Worm (Caenorhabditis elegans) whole organism, L4 larva: ENCODE data around the gene F09B9.4.

Experiments
- F10B5.3 ChIP-seq: sonication (generic microtip); optimal IDR thresholded peaks from 2 replicates; lab custom pipeline; 2016; ENCODE audit warnings: mild to moderate bottlenecking, missing genetic modification characterization, missing compliant biosample characterization
- R02D3.7 ChIP-seq: fragments of 150-350 bp; sonication (generic microtip); optimal IDR thresholded peaks from 3 replicates; lab custom pipeline; 2014; ENCODE audit warnings: missing biosample characterization, missing genetic modification characterization
- T20F7.1 ChIP-seq: fragments of 200-800 bp; sonication (Bioruptor generic); optimal IDR thresholded peaks from 2 replicates; lab custom pipeline; 2018; ENCODE audit warnings: mild to moderate bottlenecking, missing genetic modification characterization, missing compliant biosample characterization
- T26A8.4 ChIP-seq: fragments of 200-800 bp; sonication (Bioruptor generic); IDR thresholded peaks from 2 replicates; pipeline ENCODE4 v1.3.6; 2022; ENCODE audit warnings: missing genetic modification characterization, missing compliant biosample characterization
- Y75B8A.6 ChIP-seq: fragments of 200-800 bp; sonication (Bioruptor generic); IDR thresholded peaks from 2 replicates; pipeline ENCODE4 v1.3.6; 2022; ENCODE audit warnings: missing genetic modification reagents, missing genetic modification characterization, missing compliant biosample characterization
- aha-1 ChIP-seq: fragments of 150-350 bp; peaks from one replicate; lab custom pipeline; 2014; ENCODE audit warnings: missing biosample characterization, missing genetic modification characterization
- aly-2 ChIP-seq: sonication (generic microtip); optimal IDR thresholded peaks from 2 replicates; lab custom pipeline; 2018; ENCODE audit warnings: missing biosample characterization, missing genetic modification characterization
- ama-1 ChIP-seq: fragments of 150-350 bp; optimal IDR thresholded peaks from 2 replicates; lab custom pipeline; 2014; ENCODE audit warnings: inconsistent platforms, mixed read lengths
- arid-1 ChIP-seq: fragments of 200-800 bp; sonication (Bioruptor generic); conservative IDR thresholded peaks from 2 replicates; pipeline ENCODE4 v1.3.6; 2022; ENCODE audit warnings: missing genetic modification reagents, missing genetic modification characterization, missing compliant biosample characterization
- ceh-32 ChIP-seq: sonication (generic microtip); optimal IDR thresholded peaks from 2 replicates; lab custom pipeline; 2016; ENCODE audit warnings: mild to moderate bottlenecking, missing genetic modification characterization, missing compliant biosample characterization; ENCODE audit not compliant: poor library complexity
- ceh-62 ChIP-seq: sonication (generic microtip); optimal IDR thresholded peaks from 2 replicates; lab custom pipeline; 2017; ENCODE audit warnings: missing biosample characterization, missing genetic modification characterization
- ctbp-1 ChIP-seq: fragments of 200-800 bp; sonication (Bioruptor generic); IDR thresholded peaks from 2 replicates; pipeline ENCODE4 v1.3.6; 2022; ENCODE audit warnings: missing genetic modification reagents, missing genetic modification characterization, missing compliant biosample characterization
- daf-16 ChIP-seq, 3 experiments: sonication (generic microtip); optimal IDR thresholded peaks; 2 replicates each; lab custom pipeline; 2016 to 2017; ENCODE audit warnings: missing genetic modification characterization in 3 of 3, missing genetic modification reagents in 3 of 3, mild to moderate bottlenecking in 2 of 3, missing compliant biosample characterization in 2 of 3, missing biosample characterization in 1 of 3, moderate library complexity in 1 of 3
- dmd-6 ChIP-seq: fragments of 200-800 bp; sonication (Bioruptor generic); IDR thresholded peaks from 2 replicates; pipeline ENCODE4 v1.3.6; 2022; ENCODE audit warnings: missing genetic modification reagents, missing genetic modification characterization, missing compliant biosample characterization
- dpl-1 ChIP-seq: fragments of 150-350 bp; optimal IDR thresholded peaks from 2 replicates; lab custom pipeline; 2014; ENCODE audit warnings: missing biosample characterization, missing genetic modification reagents, missing genetic modification characterization
- duxl-1 ChIP-seq: sonication (generic microtip); optimal IDR thresholded peaks from 2 replicates; lab custom pipeline; 2016; ENCODE audit warnings: mild to moderate bottlenecking, missing genetic modification characterization, moderate library complexity, missing compliant biosample characterization; ENCODE audit not compliant: poor library complexity
- dve-1 ChIP-seq: sonication (generic microtip); optimal IDR thresholded peaks from 2 replicates; lab custom pipeline; 2017; ENCODE audit warnings: antibody characterized with exemption, mild to moderate bottlenecking, missing genetic modification characterization, missing compliant biosample characterization; ENCODE audit not compliant: insufficient read depth
- egl-27 ChIP-seq: sonication (generic microtip); optimal IDR thresholded peaks from 3 replicates; lab custom pipeline; 2017; ENCODE audit warnings: missing biosample characterization, missing genetic modification reagents, missing genetic modification characterization
- hif-1 ChIP-seq, 2 experiments: sonication (generic microtip); optimal IDR thresholded peaks; 2 replicates each; lab custom pipeline; 2016 to 2017; ENCODE audit warnings: missing compliant biosample characterization in 2 of 2, missing genetic modification characterization in 2 of 2, missing genetic modification reagents in 2 of 2, missing genotype in 2 of 2, mild to moderate bottlenecking in 1 of 2
- hlh-11 ChIP-seq: fragments of 200-800 bp; sonication (Bioruptor generic); optimal IDR thresholded peaks from 2 replicates; lab custom pipeline; 2018; ENCODE audit warnings: mild to moderate bottlenecking, missing genetic modification characterization, missing compliant biosample characterization
- hlh-30 ChIP-seq: sonication (generic microtip); optimal IDR thresholded peaks from 2 replicates; lab custom pipeline; 2017; ENCODE audit warnings: antibody characterized with exemption, mild to moderate bottlenecking, missing genetic modification characterization, missing compliant biosample characterization; ENCODE audit not compliant: insufficient read depth
- hmg-1.1 ChIP-seq: fragments of 200-800 bp; sonication (Bioruptor generic); IDR thresholded peaks from 2 replicates; pipeline ENCODE4 v1.3.6; 2022; ENCODE audit warnings: missing genetic modification reagents, missing genetic modification characterization, missing compliant biosample characterization
- lim-7 ChIP-seq: fragments of 200-800 bp; sonication (Bioruptor generic); IDR thresholded peaks from 2 replicates; pipeline ENCODE4 v1.3.6; 2022; ENCODE audit warnings: missing genetic modification characterization, missing compliant biosample characterization
- lin-1 ChIP-seq: fragments of 200-800 bp; sonication (Bioruptor generic); IDR thresholded peaks from 2 replicates; pipeline ENCODE4 v1.3.6; 2022; ENCODE audit warnings: missing genetic modification reagents, missing genetic modification characterization, missing compliant biosample characterization
- lsy-2 ChIP-seq, 2 experiments: fragments of 150-350 bp in 1 of 2; sonication (generic microtip) in 1 of 2; optimal IDR thresholded peaks; 2 replicates each; lab custom pipeline; 2014 to 2017; ENCODE audit warnings: missing biosample characterization in 2 of 2, missing genetic modification characterization in 2 of 2
- madf-5 ChIP-seq, 2 experiments: fragments of 200-800 bp; sonication (Bioruptor generic); IDR thresholded peaks; 2 replicates each; pipeline ENCODE4 v1.3.6; 2022; ENCODE audit warnings: missing compliant biosample characterization in 2 of 2, missing genetic modification characterization in 2 of 2
- mdl-1 ChIP-seq, 2 experiments: fragments of 150-350 bp in 1 of 2; sonication (generic microtip) in 1 of 2; optimal IDR thresholded peaks; 2 replicates each; lab custom pipeline; 2014 to 2017; ENCODE audit warnings: missing biosample characterization in 2 of 2, missing genetic modification characterization in 2 of 2
- mep-1 ChIP-seq: fragments of 150-350 bp; sonication (generic microtip); optimal IDR thresholded peaks from 3 replicates; lab custom pipeline; 2014; ENCODE audit warnings: missing biosample characterization, missing genetic modification characterization
- mes-2 ChIP-seq: sonication (generic microtip); optimal IDR thresholded peaks from 2 replicates; lab custom pipeline; 2016; ENCODE audit warnings: missing genotype, mild to moderate bottlenecking, missing genetic modification characterization, missing compliant biosample characterization; ENCODE audit not compliant: poor library complexity, severe bottlenecking
- mxl-3 ChIP-seq: fragments of 200-800 bp; sonication (Bioruptor generic); optimal IDR thresholded peaks from 2 replicates; lab custom pipeline; 2018; ENCODE audit warnings: mild to moderate bottlenecking, missing genetic modification characterization, missing compliant biosample characterization
- nhr-10 ChIP-seq: fragments of 150-350 bp; optimal IDR thresholded peaks from 2 replicates; lab custom pipeline; 2014; ENCODE audit warnings: missing biosample characterization, missing genetic modification characterization
- nhr-102 ChIP-seq: sonication (generic microtip); optimal IDR thresholded peaks from 2 replicates; lab custom pipeline; 2016; ENCODE audit warnings: mild to moderate bottlenecking, missing genetic modification characterization, moderate library complexity, missing compliant biosample characterization
- nhr-11 ChIP-seq: fragments of 150-350 bp; optimal IDR thresholded peaks from 2 replicates; lab custom pipeline; 2014; ENCODE audit warnings: missing biosample characterization, missing genetic modification characterization
- nhr-25 ChIP-seq: sonication (generic microtip); optimal IDR thresholded peaks from 2 replicates; lab custom pipeline; 2017; ENCODE audit warnings: missing genetic modification characterization, mild to moderate bottlenecking, missing compliant biosample characterization, antibody characterized with exemption, moderate library complexity, borderline replicate concordance; ENCODE audit not compliant: insufficient read depth
- nhr-28 ChIP-seq: fragments of 150-350 bp; optimal IDR thresholded peaks from 2 replicates; lab custom pipeline; 2014; ENCODE audit warnings: missing biosample characterization, missing genetic modification characterization
- nhr-42 ChIP-seq: fragments of 200-800 bp; sonication (Bioruptor generic); IDR thresholded peaks from 2 replicates; pipeline ENCODE4 v1.3.6; 2022; ENCODE audit warnings: missing genetic modification characterization, missing compliant biosample characterization
- nhr-6 ChIP-seq: fragments of 150-350 bp; optimal IDR thresholded peaks from 2 replicates; lab custom pipeline; 2014; ENCODE audit warnings: missing biosample characterization, missing genetic modification characterization
- nhr-76 ChIP-seq: fragments of 150-350 bp; optimal IDR thresholded peaks from 2 replicates; lab custom pipeline; 2014; ENCODE audit warnings: missing biosample characterization, missing genetic modification characterization
- nhr-77 ChIP-seq: fragments of 150-350 bp; optimal IDR thresholded peaks from 2 replicates; lab custom pipeline; 2014; ENCODE audit warnings: missing biosample characterization, missing genetic modification characterization
- pha-4 ChIP-seq, 2 experiments: fragments of 150-350 bp in 1 of 2; fragments of 200-800 bp in 1 of 2; sonication (Bioruptor generic) in 1 of 2; IDR thresholded peaks in 1 of 2; optimal IDR thresholded peaks in 1 of 2; 2 replicates each; pipeline versions ENCODE4 v1.3.6 to Lab custom; 2014 to 2022; ENCODE audit warnings: missing genetic modification characterization in 2 of 2, missing genetic modification reagents in 2 of 2, missing biosample characterization in 1 of 2, missing compliant biosample characterization in 1 of 2
- rbr-2 ChIP-seq: sonication (generic microtip); optimal IDR thresholded peaks from 2 replicates; lab custom pipeline; 2016; ENCODE audit warnings: missing genotype, missing genetic modification characterization, missing compliant biosample characterization
- set-16 ChIP-seq: fragments of 200-800 bp; sonication (Bioruptor generic); IDR thresholded peaks from 2 replicates; pipeline ENCODE4 v1.3.6; 2022; ENCODE audit warnings: missing genetic modification reagents, missing genetic modification characterization, missing compliant biosample characterization
- unc-130 ChIP-seq: sonication (generic microtip); optimal IDR thresholded peaks from 2 replicates; lab custom pipeline; 2016; ENCODE audit warnings: missing genetic modification reagents, missing genetic modification characterization, missing compliant biosample characterization
- unc-62 ChIP-seq, 3 experiments: fragments of 150-350 bp in 1 of 3; sonication (generic microtip); optimal IDR thresholded peaks in 2 of 3; peaks in 1 of 3; 1 replicate in 1 of 3; 2 replicates in 2 of 3; lab custom pipeline; 2014 to 2017; ENCODE audit warnings: missing biosample characterization in 3 of 3, missing genetic modification characterization in 3 of 3, missing genetic modification reagents in 3 of 3, missing genotype in 1 of 3
- zip-2 ChIP-seq: fragments of 150-350 bp; optimal IDR thresholded peaks from 2 replicates; lab custom pipeline; 2014; ENCODE audit warnings: missing biosample characterization, missing genetic modification characterization
- ztf-7 ChIP-seq: fragments of 150-350 bp; optimal IDR thresholded peaks from 2 replicates; lab custom pipeline; 2014; ENCODE audit warnings: missing biosample characterization, missing genetic modification characterization

Gene F09B9.4

ce11 chrX:10197204-10197756 is 36.9 kb downstream of the F09B9.4 start, which contains the start of gene nucb-1:
Gene nucb-1 (plus strand): TSS chrX:10197706.
- TF ChIP-seq unc-130 (no peak), dmd-6 (peak; percentile 33; the same call in 1 of the 2 replicates), hlh-30 (tag; lab: Kevin White, UChicago) (peak; percentile 78), mxl-3 (GFP tag; lab: Kevin White, UChicago) (peak; percentile 60), ctbp-1 (GFP tag; lab: Robert Waterston, UW) (no peak), unc-62 (GFP tag; optimal IDR thresholded peaks at IDR 0.05 in 1 of 2; lab: Kevin White, UChicago) (peak in 1 of 2 experiments; percentile 88), unc-62 (tag; optimal IDR thresholded peaks at IDR 0.05; lab: Kevin White, UChicago) (no peak), nhr-77 (peak; percentile 69), dpl-1 (GFP tag; lab: Kevin White, UChicago) (peak; percentile 41), F10B5.3 (no peak), nhr-102 (tag; lab: Kevin White, UChicago) (no peak), T26A8.4 (peak; percentile 39; the same call in 1 of the 2 replicates), R02D3.7 (peak; percentile 59), nhr-11 (tag; lab: Kevin White, UChicago) (peak; percentile 72), nhr-6 (tag; lab: Kevin White, UChicago) (peak; percentile 82), Y75B8A.6 (GFP tag; lab: Robert Waterston, UW) (no peak), duxl-1 (tag; lab: Kevin White, UChicago) (peak; percentile 28), lsy-2 (tag; optimal IDR thresholded peaks at IDR 0.05; lab: Kevin White, UChicago) (peak; percentile 15 to 90), mes-2 (tag; lab: Kevin White, UChicago) (peak; percentile 81), lim-7 (GFP tag; lab: Robert Waterston, UW) (no peak), daf-16 (GFP tag; optimal IDR thresholded peaks at IDR 0.05; lab: Kevin White, UChicago) (no peak), daf-16 (tag; optimal IDR thresholded peaks at IDR 0.05; lab: Kevin White, UChicago) (peak; percentile 50), zip-2 (tag; lab: Kevin White, UChicago) (no peak), nhr-10 (tag; lab: Kevin White, UChicago) (no peak), hlh-11 (tag; lab: Kevin White, UChicago) (peak; percentile 72), aly-2 (tag; lab: Kevin White, UChicago) (no peak), ceh-32 (tag; lab: Kevin White, UChicago) (no peak), ama-1 (no peak), set-16 (GFP tag; lab: Robert Waterston, UW) (no peak), rbr-2 (peak; percentile 65), hif-1 (tag; optimal IDR thresholded peaks at IDR 0.05; lab: Kevin White, UChicago) (peak in 1 of 2 experiments; percentile 37), mep-1 (tag; lab: Kevin White, UChicago) (peak; percentile 90), madf-5 (GFP tag; IDR thresholded peaks at IDR 0.05; lab: Robert Waterston, UW) (no peak), pha-4 (GFP tag; IDR thresholded peaks at IDR 0.05; lab: Robert Waterston, UW) (no peak), pha-4 (tag; optimal IDR thresholded peaks at IDR 0.05; lab: Kevin White, UChicago) (peak; percentile 66), mdl-1 (tag; optimal IDR thresholded peaks at IDR 0.05; lab: Kevin White, UChicago) (peak in 1 of 2 experiments; percentile 28), T20F7.1 (GFP tag; lab: Kevin White, UChicago) (peak; percentile 98), aha-1 (peak; percentile 59), nhr-28 (peak; percentile 78), dve-1 (tag; lab: Kevin White, UChicago) (peak; percentile 79), egl-27 (tag; lab: Kevin White, UChicago) (no peak), hmg-1.1 (GFP tag; lab: Robert Waterston, UW) (peak; percentile 62), ztf-7 (no peak), arid-1 (no peak), ceh-62 (tag; lab: Kevin White, UChicago) (no peak), lin-1 (GFP tag; lab: Robert Waterston, UW) (no peak), nhr-76 (tag; lab: Kevin White, UChicago) (no peak), nhr-25 (tag; lab: Kevin White, UChicago) (peak; percentile 39), nhr-42 (GFP tag; lab: Robert Waterston, UW) (no peak)
